Worm (Caenorhabditis elegans): ENCODE data around the gene acox-1.6.
A peak's percentile ranks its signal among the peaks of the same experiment; 100 is the strongest.

The acox-1.6 gene

DNA sequence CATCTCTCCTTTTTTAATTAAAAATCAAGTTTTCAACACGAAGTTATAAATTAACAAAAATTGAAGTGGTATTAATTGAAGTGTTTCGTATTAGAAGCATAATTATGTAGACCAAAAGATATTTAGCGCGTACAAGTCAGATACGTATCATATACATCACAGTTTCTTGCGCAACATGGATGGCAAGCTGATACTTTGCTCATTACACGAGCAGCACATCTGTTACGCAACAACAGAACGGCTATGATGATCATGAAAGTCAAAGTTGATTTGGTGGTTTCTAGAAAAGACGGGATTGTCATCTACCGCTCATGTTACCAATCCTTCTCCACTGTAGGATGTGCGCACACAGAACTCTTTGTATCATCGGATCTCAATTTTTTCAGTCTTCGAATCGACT, 23.8 kb downstream of the acox-1.6 start:
- TF ChIP-seq aha-1 (tag) (peak; percentile 75), dpl-1 (GFP tag; optimal IDR thresholded peaks at IDR 0.05) (no peak), Y5F2A.4 (GFP tag; optimal IDR thresholded peaks at IDR 0.05) (no peak), dve-1 (tag; optimal IDR thresholded peaks at IDR 0.05; ENCODE audit: insufficient read depth) (no peak), daf-8 (GFP tag; IDR thresholded peaks at IDR 0.05) (no peak), unc-62 (GFP tag; optimal IDR thresholded peaks at IDR 0.05 in 1 of 2) (peak in 1 of 2 experiments; percentile 74), unc-62 (tag; optimal IDR thresholded peaks at IDR 0.05) (no peak), ztf-11 (tag; optimal IDR thresholded peaks at IDR 0.05) (no peak)

ce11 chrX:15811341-15811740, 27.0 kb downstream of the acox-1.6 start:
- no peak for TF ChIP-seq mep-1 (tag; optimal IDR thresholded peaks at IDR 0.05)
- TF ChIP-seq attf-4 (tag; optimal IDR thresholded peaks at IDR 0.05): no peak

ce11 chrX:15804072-15804471, 34.3 kb downstream of the acox-1.6 start, which contains the start of gene Y7A5A.7:
Gene Y7A5A.7, minus strand, starts transcription at chrX:15804172.
- no peak for TF ChIP-seq nhr-77 (tag; optimal IDR thresholded peaks at IDR 0.05)
- TF ChIP-seq mxl-2 (GFP tag; conservative IDR thresholded peaks at IDR 0.05): no peak
- no peak for TF ChIP-seq R02D3.7 (tag; optimal IDR thresholded peaks at IDR 0.05)
- no peak for TF ChIP-seq ZK546.5 (tag; optimal IDR thresholded peaks at IDR 0.05)
- no peak for TF ChIP-seq zfp-2 (tag; optimal IDR thresholded peaks at IDR 0.05)
- no peak for TF ChIP-seq nhr-41 (GFP tag; IDR thresholded peaks at IDR 0.05)
- TF ChIP-seq T26A8.4 (GFP tag; IDR thresholded peaks at IDR 0.05): no peak
- TF ChIP-seq vab-7 (GFP tag; IDR thresholded peaks at IDR 0.05): no peak
- no peak for TF ChIP-seq nhr-25 (tag; optimal IDR thresholded peaks at IDR 0.05; ENCODE audit: borderline replicate concordance, insufficient read depth)
- no peak for TF ChIP-seq pqm-1 (tag; optimal IDR thresholded peaks at IDR 0.05)
- no peak for TF ChIP-seq F10B5.3 (tag; optimal IDR thresholded peaks at IDR 0.05)
- TF ChIP-seq zag-1 (tag; optimal IDR thresholded peaks at IDR 0.05): no peak
- TF ChIP-seq daf-16 (GFP tag; optimal IDR thresholded peaks at IDR 0.05): no peak
- TF ChIP-seq daf-16 (tag; optimal IDR thresholded peaks at IDR 0.05): no peak
- no peak for TF ChIP-seq hif-1 (tag; optimal IDR thresholded peaks at IDR 0.05)
- TF ChIP-seq attf-4 (tag; optimal IDR thresholded peaks at IDR 0.05): no peak
- TF ChIP-seq hlh-30 (tag; optimal IDR thresholded peaks at IDR 0.05; ENCODE audit: insufficient read depth): no peak

ce11 chrX:15801827-15802226, 36.5 kb downstream of the acox-1.6 start:
- no peak for TF ChIP-seq hlh-11 (tag; optimal IDR thresholded peaks at IDR 0.05)
- TF ChIP-seq unc-130 (GFP tag; optimal IDR thresholded peaks at IDR 0.05): no peak
- TF ChIP-seq jun-1 (tag; optimal IDR thresholded peaks at IDR 0.05): no peak
- no peak for TF ChIP-seq mxl-3 (GFP tag; optimal IDR thresholded peaks at IDR 0.05)
- no peak for TF ChIP-seq F49E8.2 (tag; optimal IDR thresholded peaks at IDR 0.05; ENCODE audit: borderline replicate concordance)
- 0 out of 2 replicates have a peak, but pooled peaks have one; percentile 30 for TF ChIP-seq Y48G9A.11 (GFP tag; IDR thresholded peaks at IDR 0.05)
- no peak for TF ChIP-seq mdl-1 (tag; optimal IDR thresholded peaks at IDR 0.05)
- TF ChIP-seq set-16 (GFP tag; IDR thresholded peaks at IDR 0.05): peak; percentile 58
- no peak for TF ChIP-seq zag-1 (tag; optimal IDR thresholded peaks at IDR 0.05)
- TF ChIP-seq daf-19 (GFP tag; conservative IDR thresholded peaks at IDR 0.05): no peak
- no peak for TF ChIP-seq hif-1 (tag; optimal IDR thresholded peaks at IDR 0.05)
- no peak for TF ChIP-seq duxl-1 (tag; optimal IDR thresholded peaks at IDR 0.05; ENCODE audit: poor library complexity)
- TF ChIP-seq D1046.2 (GFP tag; IDR thresholded peaks at IDR 0.05): no peak
- no peak for TF ChIP-seq nhr-77 (tag; optimal IDR thresholded peaks at IDR 0.05)
- TF ChIP-seq fos-1 (tag; optimal IDR thresholded peaks at IDR 0.05): no peak
- TF ChIP-seq ceh-20 (GFP tag; IDR thresholded peaks at IDR 0.05): no peak

Data from whole organism, L4 larva.